Fruit fly (Drosophila melanogaster) whole organism, embryonic: ENCODE results near the gene CG31826.
A peak's percentile ranks its signal among the peaks of the same experiment; 100 is the strongest.

Source experiments
- Antp ChIP-seq: fragments of 200-800 bp; sonication (Bioruptor generic); optimal IDR thresholded peaks from 3 replicates; lab custom pipeline; 2016; ENCODE audit warnings: missing biosample characterization, missing genetic modification characterization
- Asciz ChIP-seq: fragments of 200-800 bp; sonication (Bioruptor generic); optimal IDR thresholded peaks from 2 replicates; lab custom pipeline; 2017; ENCODE audit warnings: missing biosample characterization, mild to moderate bottlenecking, missing genetic modification characterization, missing genetic modification reagents
- Atf-2 ChIP-seq: fragments of 200-800 bp; sonication (Bioruptor generic); optimal IDR thresholded peaks from 2 replicates; lab custom pipeline; 2016; ENCODE audit warnings: missing biosample characterization, missing genetic modification characterization
- B-H2 ChIP-seq: fragments of 200-800 bp; sonication (Bioruptor generic); optimal IDR thresholded peaks from 2 replicates; lab custom pipeline; 2018; ENCODE audit warnings: missing biosample characterization, mild to moderate bottlenecking, missing genetic modification characterization
- CG10979 ChIP-seq: fragments of 200-800 bp; sonication (Bioruptor generic); optimal IDR thresholded peaks from 2 replicates; lab custom pipeline; 2018; ENCODE audit warnings: missing biosample characterization, mild to moderate bottlenecking, missing genetic modification characterization, moderate library complexity
- CG12219 ChIP-seq: fragments of 200-800 bp; sonication (Bioruptor generic); optimal IDR thresholded peaks from 3 replicates; lab custom pipeline; 2018; ENCODE audit warnings: missing biosample characterization, mild to moderate bottlenecking, missing genetic modification characterization
- CG12236 ChIP-seq: fragments of 200-800 bp; sonication (Bioruptor generic); optimal IDR thresholded peaks from 2 replicates; lab custom pipeline; 2016; ENCODE audit warnings: missing biosample characterization, missing genetic modification characterization
- CG12659 ChIP-seq: fragments of 200-800 bp; sonication (Bioruptor generic); optimal IDR thresholded peaks from 3 replicates; lab custom pipeline; 2017; ENCODE audit warnings: mild to moderate bottlenecking, missing biosample characterization, missing genetic modification reagents, missing genetic modification characterization
- CG12942 ChIP-seq: fragments of 200-800 bp; sonication (Bioruptor generic); optimal IDR thresholded peaks from 3 replicates; lab custom pipeline; 2016; ENCODE audit warnings: missing biosample characterization, missing genetic modification characterization
- CG14667 ChIP-seq: fragments of 200-800 bp; sonication (Bioruptor generic); IDR thresholded peaks from 2 replicates; pipeline ENCODE4 v1.3.6; 2022; ENCODE audit warnings: missing biosample characterization, missing genetic modification characterization
- CG1647 ChIP-seq: fragments of 200-800 bp; sonication (Bioruptor generic); optimal IDR thresholded peaks from 3 replicates; lab custom pipeline; 2016; ENCODE audit warnings: missing biosample characterization, missing genetic modification characterization
- CG17568 ChIP-seq: fragments of 200-800 bp; sonication (Bioruptor generic); optimal IDR thresholded peaks from 2 replicates; lab custom pipeline; 2018; ENCODE audit warnings: missing biosample characterization, mild to moderate bottlenecking, missing genetic modification characterization, moderate library complexity
- CG17802 ChIP-seq: fragments of 200-800 bp; sonication (Bioruptor generic); optimal IDR thresholded peaks from 2 replicates; lab custom pipeline; 2018; ENCODE audit warnings: missing biosample characterization, mild to moderate bottlenecking, missing genetic modification characterization, moderate library complexity
- CG1832 ChIP-seq: fragments of 200-800 bp; sonication (Bioruptor generic); optimal IDR thresholded peaks from 2 replicates; lab custom pipeline; 2017; ENCODE audit warnings: missing biosample characterization, mild to moderate bottlenecking, missing genetic modification characterization, inconsistent platforms
- CG31365 ChIP-seq: fragments of 200-800 bp; sonication (Bioruptor generic); optimal IDR thresholded peaks from 2 replicates; lab custom pipeline; 2018; ENCODE audit warnings: missing biosample characterization, mild to moderate bottlenecking, missing genetic modification characterization
- CG9215 ChIP-seq: fragments of 200-800 bp; sonication (Bioruptor generic); IDR thresholded peaks from 2 replicates; pipeline ENCODE4 v1.3.6; 2022; ENCODE audit warnings: missing biosample characterization, missing genetic modification characterization
- CG9437 ChIP-seq: fragments of 200-800 bp; sonication (Bioruptor generic); optimal IDR thresholded peaks from 2 replicates; lab custom pipeline; 2018; ENCODE audit warnings: missing biosample characterization, mild to moderate bottlenecking, missing genetic modification characterization
- Dbx ChIP-seq: fragments of 200-800 bp; sonication (Bioruptor generic); IDR thresholded peaks from 3 replicates; pipeline ENCODE4 v1.3.6; 2022; ENCODE audit warnings: missing biosample characterization, missing genetic modification characterization
- Dip2 ChIP-seq: fragments of 200-800 bp; sonication (Bioruptor generic); IDR thresholded peaks from 2 replicates; pipeline ENCODE4 v1.3.6; 2022; ENCODE audit warnings: missing biosample characterization, missing genetic modification characterization
- Hey ChIP-seq: fragments of 200-800 bp; sonication (Bioruptor generic); optimal IDR thresholded peaks from 3 replicates; lab custom pipeline; 2018; ENCODE audit warnings: missing biosample characterization, mild to moderate bottlenecking, missing genetic modification characterization
- Kr ChIP-seq: fragments of 200-800 bp; sonication (Bioruptor generic); optimal IDR thresholded peaks from 2 replicates; lab custom pipeline; 2017; ENCODE audit warnings: missing biosample characterization, mild to moderate bottlenecking, missing genetic modification characterization
- Med ChIP-seq: fragments of 200-800 bp; sonication (Bioruptor generic); peaks from one replicate; lab custom pipeline; 2016; ENCODE audit warnings: missing biosample characterization, missing genetic modification characterization, mild to moderate bottlenecking, inconsistent platforms, moderate library complexity
- Mrtf ChIP-seq: fragments of 200-800 bp; sonication (Bioruptor generic); IDR thresholded peaks from 3 replicates; pipeline ENCODE4 v1.3.6; 2022; ENCODE audit warnings: missing biosample characterization, missing genetic modification characterization
- Nf-YA ChIP-seq: fragments of 200-800 bp; sonication (Bioruptor generic); IDR thresholded peaks from 2 replicates; pipeline ENCODE4 v1.3.6; 2022; ENCODE audit warnings: missing biosample characterization, missing genetic modification characterization
- NfI ChIP-seq: fragments of 200-800 bp; sonication (Bioruptor generic); optimal IDR thresholded peaks from 3 replicates; lab custom pipeline; 2018; ENCODE audit warnings: missing biosample characterization, mild to moderate bottlenecking, missing genetic modification characterization, moderate library complexity
- PHDP ChIP-seq: fragments of 200-800 bp; sonication (Bioruptor generic); optimal IDR thresholded peaks from 3 replicates; lab custom pipeline; 2018; ENCODE audit warnings: missing biosample characterization, mild to moderate bottlenecking, missing genetic modification characterization, moderate library complexity
- YL-1 ChIP-seq: fragments of 200-800 bp; sonication (Bioruptor generic); optimal IDR thresholded peaks from 3 replicates; lab custom pipeline; 2017; ENCODE audit warnings: missing biosample characterization, mild to moderate bottlenecking, missing genetic modification characterization
- cas ChIP-seq: fragments of 200-800 bp; sonication (Bioruptor generic); IDR thresholded peaks from 2 replicates; pipeline ENCODE4 v1.3.6; 2022; ENCODE audit warnings: missing biosample characterization, missing genetic modification characterization
- cg ChIP-seq: fragments of 200-800 bp; sonication (Bioruptor generic); optimal IDR thresholded peaks from 3 replicates; lab custom pipeline; 2019; ENCODE audit warnings: missing biosample characterization, mild to moderate bottlenecking, missing genetic modification characterization, moderate library complexity
- cwo ChIP-seq: fragments of 200-800 bp; sonication (Bioruptor generic); optimal IDR thresholded peaks from 3 replicates; lab custom pipeline; 2017; ENCODE audit warnings: missing biosample characterization, missing genetic modification characterization, mild to moderate bottlenecking, moderate library complexity, missing genetic modification reagents
- dati ChIP-seq: fragments of 200-800 bp; sonication (Bioruptor generic); IDR thresholded peaks from 2 replicates; pipeline ENCODE4 v1.3.6; 2022; ENCODE audit warnings: missing biosample characterization, missing genetic modification characterization
- emc ChIP-seq: fragments of 200-800 bp; sonication (Bioruptor generic); optimal IDR thresholded peaks from 2 replicates; lab custom pipeline; 2016; ENCODE audit warnings: missing biosample characterization, missing genetic modification characterization
- gfzf ChIP-seq: fragments of 200-800 bp; sonication (Bioruptor generic); optimal IDR thresholded peaks from 2 replicates; lab custom pipeline; 2016; ENCODE audit warnings: missing biosample characterization, mild to moderate bottlenecking, missing genetic modification characterization, moderate library complexity
- her ChIP-seq: fragments of 200-800 bp; sonication (Bioruptor generic); optimal IDR thresholded peaks from 2 replicates; lab custom pipeline; 2016; ENCODE audit warnings: missing biosample characterization, missing genetic modification characterization
- jing ChIP-seq: fragments of 200-800 bp; sonication (Bioruptor generic); optimal IDR thresholded peaks from 2 replicates; lab custom pipeline; 2018; ENCODE audit warnings: missing biosample characterization, mild to moderate bottlenecking, missing genetic modification characterization
- lilli ChIP-seq: fragments of 200-800 bp; sonication (Bioruptor generic); optimal IDR thresholded peaks from 3 replicates; lab custom pipeline; 2016; ENCODE audit warnings: missing biosample characterization, missing genetic modification characterization
- luna ChIP-seq: fragments of 200-800 bp; sonication (Bioruptor generic); optimal IDR thresholded peaks from 2 replicates; lab custom pipeline; 2016; ENCODE audit warnings: missing biosample characterization, missing genetic modification characterization
- maf-S ChIP-seq: fragments of 200-800 bp; sonication (Bioruptor generic); optimal IDR thresholded peaks from 2 replicates; lab custom pipeline; 2016; ENCODE audit warnings: missing biosample characterization, missing genetic modification characterization
- pan ChIP-seq, 4 experiments: fragments of >200 bp in 3 of 4; fragments of 200-800 bp in 1 of 4; sonication (Bioruptor generic) in 1 of 4; optimal IDR thresholded peaks in 3 of 4; IDR thresholded peaks in 1 of 4; 2 replicates each; pipeline versions ENCODE4 v1.3.6 to Lab custom; 2017 to 2022; ENCODE audit warnings: missing biosample characterization in 2 of 4, missing genetic modification characterization in 2 of 4, mixed read lengths in 1 of 4
- ro ChIP-seq: fragments of 200-800 bp; sonication (Bioruptor generic); IDR thresholded peaks from 2 replicates; pipeline ENCODE4 v1.3.6; 2022; ENCODE audit warnings: missing biosample characterization, missing genetic modification characterization
- row ChIP-seq: fragments of 200-800 bp; sonication (Bioruptor generic); IDR thresholded peaks from 3 replicates; pipeline ENCODE4 v1.3.6; 2022; ENCODE audit warnings: missing biosample characterization, missing genetic modification characterization
- sd ChIP-seq: fragments of 200-800 bp; sonication (Bioruptor generic); optimal IDR thresholded peaks from 3 replicates; lab custom pipeline; 2018; ENCODE audit warnings: missing biosample characterization, mild to moderate bottlenecking, missing genetic modification characterization, moderate library complexity
- slou ChIP-seq: fragments of 200-800 bp; sonication (Bioruptor generic); optimal IDR thresholded peaks from 3 replicates; lab custom pipeline; 2016; ENCODE audit warnings: missing biosample characterization, missing genetic modification characterization
- slp2 ChIP-seq: fragments of 200-800 bp; sonication (Bioruptor generic); optimal IDR thresholded peaks from 2 replicates; lab custom pipeline; 2016; ENCODE audit warnings: missing biosample characterization, missing genetic modification characterization
- so ChIP-seq: fragments of 200-800 bp; sonication (Bioruptor generic); IDR thresholded peaks from 3 replicates; pipeline ENCODE4 v1.3.6; 2022; ENCODE audit warnings: missing biosample characterization, missing genetic modification characterization
- sr ChIP-seq: fragments of 200-800 bp; sonication (Bioruptor generic); IDR thresholded peaks from 3 replicates; pipeline ENCODE4 v1.3.6; 2022; ENCODE audit warnings: missing biosample characterization, missing genetic modification characterization
- tx ChIP-seq: fragments of 200-800 bp; sonication (Bioruptor generic); optimal IDR thresholded peaks from 2 replicates; lab custom pipeline; 2016; ENCODE audit warnings: missing biosample characterization, missing genetic modification characterization
- zfh2 ChIP-seq: fragments of 200-800 bp; sonication (Bioruptor generic); optimal IDR thresholded peaks from 2 replicates; lab custom pipeline; 2016; ENCODE audit warnings: missing biosample characterization, missing genetic modification characterization

Gene CG31826

DNA sequence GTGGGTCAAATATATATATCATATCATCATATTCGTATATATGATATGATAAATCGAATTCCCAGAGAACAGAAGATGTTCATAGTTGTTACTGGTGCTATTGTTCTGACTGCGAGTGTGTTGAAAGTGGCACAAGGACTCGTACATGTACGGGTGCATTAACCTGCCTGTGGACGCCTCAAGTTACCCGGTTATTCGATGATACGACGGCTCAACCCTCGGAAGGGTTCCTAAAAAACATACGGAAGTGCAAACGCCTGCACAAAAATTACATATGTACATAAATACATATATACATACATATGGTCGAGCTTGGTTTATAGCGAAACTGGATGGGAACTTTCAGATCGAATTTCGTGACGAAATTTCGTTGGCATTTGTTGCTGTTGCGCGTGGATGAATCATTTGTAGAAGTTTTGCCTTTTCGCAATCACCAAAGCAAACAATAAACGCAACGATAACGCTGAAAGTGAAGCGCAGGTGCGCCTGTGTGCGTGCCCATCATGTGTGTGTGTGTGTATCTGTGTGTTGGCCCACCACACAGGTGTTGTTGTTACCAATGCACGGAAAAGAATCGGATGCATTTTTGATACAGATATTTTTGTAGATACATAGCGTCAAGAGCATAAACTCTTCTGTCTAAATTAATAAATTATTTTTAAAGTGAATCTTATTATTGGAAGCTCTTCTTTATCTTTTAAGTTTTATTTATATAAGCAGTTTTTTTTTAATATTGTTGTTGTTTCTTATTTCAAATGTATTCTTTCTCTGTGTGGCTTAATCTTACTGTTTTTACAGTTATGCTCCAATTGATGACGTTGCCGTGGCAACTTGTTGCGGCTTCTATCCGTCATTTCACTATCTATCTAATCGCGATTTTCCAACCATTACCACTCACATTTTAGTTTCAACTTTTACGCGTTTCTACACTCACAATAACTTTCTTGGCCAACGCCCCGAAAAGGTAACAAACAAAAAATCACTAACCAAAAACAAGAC is 11.2 kb downstream of the CG31826 start (continued):
- TF ChIP-seq sr (GFP tag; lab: Robert Waterston, UW) (no peak), CG17802 (tag; lab: Kevin White, UChicago) (peak; percentile 13), Nf-YA (GFP tag; lab: Robert Waterston, UW) (peak; percentile 39; the same call in 1 of the 2 replicates), CG12659 (GFP tag; lab: Kevin White, UChicago) (peak; percentile 65), zfh2 (GFP tag; lab: Kevin White, UChicago) (no peak), CG31365 (no peak), CG12942 (GFP tag; lab: Kevin White, UChicago) (peak; percentile 21), PHDP (tag; lab: Kevin White, UChicago) (peak; percentile 64), luna (GFP tag; lab: Kevin White, UChicago) (no peak), Antp (no peak), CG10979 (peak; percentile 76), cwo (GFP tag; lab: Kevin White, UChicago) (peak; percentile 47), NfI (GFP tag; lab: Kevin White, UChicago) (peak; percentile 44), Mrtf (GFP tag; lab: Robert Waterston, UW) (no peak; the same call in 2 of the 3 replicates), B-H2 (GFP tag; lab: Kevin White, UChicago) (no peak), Med (peak; percentile 76), YL-1 (GFP tag; lab: Kevin White, UChicago) (peak; percentile 43), Atf-2 (no peak), CG14667 (GFP tag; lab: Robert Waterston, UW) (peak; percentile 63), cas (GFP tag; lab: Robert Waterston, UW) (no peak), Kr (GFP tag; lab: Kevin White, UChicago) (no peak), pan (optimal IDR thresholded peaks at IDR 0.05; lab: Kevin White, UChicago) (no peak), pan (GFP tag; optimal IDR thresholded peaks at IDR 0.05 in 1 of 2, IDR thresholded peaks at IDR 0.05 in 1 of 2) (peak in 1 of 2 experiments; percentile 88), her (no peak), Asciz (GFP tag; lab: Kevin White, UChicago) (peak; percentile 69), emc (GFP tag; lab: Kevin White, UChicago) (no peak), CG12236 (GFP tag; lab: Kevin White, UChicago) (peak; percentile 9), dati (0 out of 2 replicates have a peak, but pooled peaks have one; percentile 53), CG1647 (GFP tag; lab: Kevin White, UChicago) (peak; percentile 26), CG9437 (GFP tag; lab: Kevin White, UChicago) (peak; percentile 89), ro (GFP tag; lab: Robert Waterston, UW) (peak; percentile 27; the same call in 1 of the 2 replicates), jing (GFP tag; lab: Kevin White, UChicago) (no peak), CG17568 (GFP tag; lab: Kevin White, UChicago) (no peak), slou (peak; percentile 16), CG12219 (GFP tag; lab: Kevin White, UChicago) (peak; percentile 43), slp2 (GFP tag; lab: Kevin White, UChicago) (no peak), CG1832 (GFP tag; lab: Kevin White, UChicago) (no peak), CG9215 (GFP tag; lab: Robert Waterston, UW) (peak; percentile 53), maf-S (GFP tag; lab: Kevin White, UChicago) (no peak), gfzf (no peak), Dip2 (GFP tag; lab: Robert Waterston, UW) (no peak), Hey (tag; lab: Kevin White, UChicago) (no peak), sd (no peak), lilli (GFP tag; lab: Kevin White, UChicago) (peak; percentile 49), row (GFP tag; lab: Robert Waterston, UW) (peak; percentile 89), tx (no peak), Dbx (GFP tag; lab: Robert Waterston, UW) (peak; percentile 51; the same call in 1 of the 3 replicates), so (GFP tag; lab: Robert Waterston, UW) (peak; percentile 79), cg (GFP tag; lab: Kevin White, UChicago) (peak; percentile 59)
